Worm (Caenorhabditis elegans) whole organism, early embryonic: Measurements from ENCODE around the gene C25B8.8.

Experiments
- aly-1 ChIP-seq: sonication (generic microtip); optimal IDR thresholded peaks from 2 replicates; lab custom pipeline; 2016; ENCODE audit warnings: missing genetic modification characterization, missing compliant biosample characterization
- ama-1 ChIP-seq: fragments of 150-350 bp; optimal IDR thresholded peaks from 2 replicates; lab custom pipeline; 2014
- ceh-13 ChIP-seq: fragments of 200-800 bp; sonication (Bioruptor generic); optimal IDR thresholded peaks from 2 replicates; lab custom pipeline; 2018; ENCODE audit warnings: mild to moderate bottlenecking, missing genetic modification characterization, missing compliant biosample characterization
- ceh-36 ChIP-seq: sonication (generic microtip); optimal IDR thresholded peaks from 2 replicates; lab custom pipeline; 2016; ENCODE audit warnings: missing genetic modification characterization, inconsistent platforms, missing compliant biosample characterization
- flt-1 ChIP-seq: fragments of 200-800 bp; sonication (Bioruptor generic); IDR thresholded peaks from 2 replicates; pipeline ENCODE4 v1.3.6; 2022; ENCODE audit warnings: missing genetic modification characterization, missing compliant biosample characterization
- hmbx-1 ChIP-seq: sonication (generic microtip); optimal IDR thresholded peaks from 2 replicates; lab custom pipeline; 2016; ENCODE audit warnings: mild to moderate bottlenecking, missing genetic modification characterization, missing compliant biosample characterization

- no peak for TF ChIP-seq ama-1 (lab: Kevin White, UChicago)
- TF ChIP-seq hmbx-1 (tag; lab: Kevin White, UChicago), result no peak
- TF ChIP-seq aly-1 (tag; lab: Kevin White, UChicago), result no peak
- no peak for TF ChIP-seq flt-1 (GFP tag; lab: Robert Waterston, UW)
- no peak for TF ChIP-seq ceh-13 (GFP tag; lab: Kevin White, UChicago)
- no peak for TF ChIP-seq ceh-36 (tag; lab: Kevin White, UChicago)
These were observed 40.2 kb upstream of the C25B8.8 start, which contains the start of gene dop-3 for ce11 chrX:6569624-6570023.
